Worm (Caenorhabditis elegans) whole organism, young adult: ENCODE measurements around the gene sedl-1.

Experiments
- B0019.2 ChIP-seq: fragments of 200-800 bp; sonication (Bioruptor generic); conservative IDR thresholded peaks from 2 replicates; pipeline ENCODE4 v1.3.6; 2022; ENCODE audit warnings: missing genetic modification reagents, missing genetic modification characterization, missing compliant biosample characterization
- B0336.3 ChIP-seq: fragments of 200-800 bp; sonication (Bioruptor generic); IDR thresholded peaks from 2 replicates; pipeline ENCODE4 v1.3.6; 2022; ENCODE audit warnings: missing genetic modification characterization, missing compliant biosample characterization
- C06A6.2 ChIP-seq: fragments of 200-800 bp; sonication (Bioruptor generic); conservative IDR thresholded peaks from 2 replicates; pipeline ENCODE4 v1.3.6; 2022; ENCODE audit warnings: missing genetic modification characterization, missing compliant biosample characterization
- D2030.7 ChIP-seq: fragments of 200-800 bp; sonication (Bioruptor generic); IDR thresholded peaks from 2 replicates; pipeline ENCODE4 v1.3.6; 2022; ENCODE audit warnings: missing genetic modification reagents, missing genetic modification characterization, missing compliant biosample characterization
- F57A8.1 ChIP-seq: fragments of 200-800 bp; sonication (Bioruptor generic); optimal IDR thresholded peaks from 2 replicates; lab custom pipeline; 2018; ENCODE audit warnings: mild to moderate bottlenecking, missing genetic modification characterization, moderate library complexity, missing compliant biosample characterization
- K11D2.4 ChIP-seq: fragments of 200-800 bp; sonication (Bioruptor generic); IDR thresholded peaks from 2 replicates; pipeline ENCODE4 v1.3.6; 2022; ENCODE audit warnings: missing genetic modification reagents, missing genetic modification characterization, missing compliant biosample characterization
- T26A5.8 ChIP-seq: sonication (generic microtip); optimal IDR thresholded peaks from 2 replicates; lab custom pipeline; 2016; ENCODE audit warnings: missing genetic modification characterization, missing compliant biosample characterization
- ZK185.1 ChIP-seq: sonication (generic microtip); optimal IDR thresholded peaks from 2 replicates; lab custom pipeline; 2016; ENCODE audit warnings: mild to moderate bottlenecking, missing genetic modification characterization, missing compliant biosample characterization; ENCODE audit not compliant: poor library complexity, severe bottlenecking
- ama-1 ChIP-seq, 3 experiments: fragments of 150-350 bp in 1 of 3; sonication (generic microtip) in 2 of 3; optimal IDR thresholded peaks; 2 replicates each; lab custom pipeline; 2014 to 2018; ENCODE audit warnings: missing biosample characterization in 2 of 3, missing genetic modification characterization in 2 of 3, missing genetic modification reagents in 2 of 3
- aptf-2 ChIP-seq: fragments of 200-800 bp; sonication (Bioruptor generic); conservative IDR thresholded peaks from 2 replicates; pipeline ENCODE4 v1.3.6; 2022; ENCODE audit warnings: missing genetic modification reagents, missing genetic modification characterization, missing compliant biosample characterization
- atf-7 ChIP-seq: sonication (generic microtip); optimal IDR thresholded peaks from 2 replicates; lab custom pipeline; 2017; ENCODE audit warnings: mild to moderate bottlenecking, missing genetic modification characterization, missing compliant biosample characterization
- attf-3 ChIP-seq: fragments of 200-800 bp; sonication (Bioruptor generic); conservative IDR thresholded peaks from 2 replicates; pipeline ENCODE4 v1.3.6; 2022; ENCODE audit warnings: missing genetic modification reagents, missing genetic modification characterization, missing compliant biosample characterization
- ccch-3 ChIP-seq: fragments of 200-800 bp; sonication (Bioruptor generic); optimal IDR thresholded peaks from 2 replicates; lab custom pipeline; 2018; ENCODE audit warnings: mild to moderate bottlenecking, missing genetic modification characterization, missing compliant biosample characterization
- die-1 ChIP-seq: sonication (generic microtip); optimal IDR thresholded peaks from 2 replicates; lab custom pipeline; 2016; ENCODE audit warnings: missing genotype, mild to moderate bottlenecking, missing genetic modification characterization, missing compliant biosample characterization
- dox-1 ChIP-seq: fragments of 200-800 bp; sonication (Bioruptor generic); IDR thresholded peaks from 2 replicates; pipeline ENCODE4 v1.3.6; 2022; ENCODE audit warnings: missing genetic modification reagents, missing genetic modification characterization, missing compliant biosample characterization
- efl-1 ChIP-seq: fragments of 150-350 bp; optimal IDR thresholded peaks from 2 replicates; lab custom pipeline; 2014; ENCODE audit warnings: missing biosample characterization, missing genetic modification reagents, missing genetic modification characterization
- ets-4 ChIP-seq: fragments of 200-800 bp; sonication (Bioruptor generic); optimal IDR thresholded peaks from 2 replicates; lab custom pipeline; 2018; ENCODE audit warnings: mild to moderate bottlenecking, missing genetic modification characterization, missing compliant biosample characterization
- hmg-1.2 ChIP-seq: fragments of 200-800 bp; sonication (Bioruptor generic); IDR thresholded peaks from 2 replicates; pipeline ENCODE4 v1.3.6; 2022; ENCODE audit warnings: missing genetic modification reagents, missing genetic modification characterization, missing compliant biosample characterization
- hmg-20 ChIP-seq: fragments of 200-800 bp; sonication (Bioruptor generic); IDR thresholded peaks from 2 replicates; pipeline ENCODE4 v1.3.6; 2022; ENCODE audit warnings: missing genetic modification reagents, missing genetic modification characterization, missing compliant biosample characterization
- hrde-1 ChIP-seq: sonication (generic microtip); optimal IDR thresholded peaks from 2 replicates; lab custom pipeline; 2016; ENCODE audit warnings: missing genetic modification characterization, mild to moderate bottlenecking, missing compliant biosample characterization, moderate library complexity, missing genotype, missing genetic modification reagents, borderline replicate concordance
- lag-1 ChIP-seq: fragments of 200-800 bp; sonication (Bioruptor generic); IDR thresholded peaks from 2 replicates; pipeline ENCODE4 v1.3.6; 2022; ENCODE audit warnings: missing genetic modification reagents, missing genetic modification characterization, missing compliant biosample characterization
- let-526 ChIP-seq: fragments of 200-800 bp; sonication (Bioruptor generic); IDR thresholded peaks from 2 replicates; pipeline ENCODE4 v1.3.6; 2022; ENCODE audit warnings: missing genetic modification reagents, missing genetic modification characterization, missing compliant biosample characterization
- lin-40 ChIP-seq: sonication (generic microtip); optimal IDR thresholded peaks from 2 replicates; lab custom pipeline; 2016; ENCODE audit warnings: missing genetic modification characterization, mild to moderate bottlenecking, missing compliant biosample characterization, missing genotype, missing genetic modification reagents
- lin-54 ChIP-seq: fragments of 200-800 bp; sonication (Bioruptor generic); optimal IDR thresholded peaks from 2 replicates; lab custom pipeline; 2018; ENCODE audit warnings: mild to moderate bottlenecking, missing genetic modification characterization, missing compliant biosample characterization
- lir-1 ChIP-seq: fragments of 200-800 bp; sonication (Bioruptor generic); conservative IDR thresholded peaks from 2 replicates; pipeline ENCODE4 v1.3.6; 2022; ENCODE audit warnings: missing genetic modification reagents, missing genetic modification characterization, missing compliant biosample characterization
- madf-10 ChIP-seq: sonication (generic microtip); optimal IDR thresholded peaks from 2 replicates; lab custom pipeline; 2016; ENCODE audit warnings: mild to moderate bottlenecking, missing genetic modification characterization, missing compliant biosample characterization
- madf-3 ChIP-seq: fragments of 200-800 bp; sonication (Bioruptor generic); IDR thresholded peaks from 2 replicates; pipeline ENCODE4 v1.3.6; 2022; ENCODE audit warnings: missing genetic modification reagents, missing genetic modification characterization, missing compliant biosample characterization
- mcd-1 ChIP-seq: fragments of 200-800 bp; sonication (Bioruptor generic); IDR thresholded peaks from 2 replicates; pipeline ENCODE4 v1.3.6; 2022; ENCODE audit warnings: missing genetic modification reagents, missing genetic modification characterization, missing compliant biosample characterization
- nfya-1 ChIP-seq: sonication (generic microtip); optimal IDR thresholded peaks from 2 replicates; lab custom pipeline; 2017; ENCODE audit warnings: antibody characterized with exemption, missing compliant biosample characterization, missing genetic modification characterization, borderline replicate concordance; ENCODE audit not compliant: insufficient read depth
- nfyb-1 ChIP-seq: fragments of 200-800 bp; sonication (Bioruptor generic); IDR thresholded peaks from 2 replicates; pipeline ENCODE4 v1.3.6; 2022; ENCODE audit warnings: missing genetic modification reagents, missing genetic modification characterization, missing compliant biosample characterization
- nhr-120 ChIP-seq: fragments of 200-800 bp; sonication (Bioruptor generic); IDR thresholded peaks from 2 replicates; pipeline ENCODE4 v1.3.6; 2022; ENCODE audit warnings: missing genetic modification characterization, missing compliant biosample characterization
- nhr-90 ChIP-seq: sonication (generic microtip); optimal IDR thresholded peaks from 2 replicates; lab custom pipeline; 2016; ENCODE audit warnings: missing genotype, mild to moderate bottlenecking, missing genetic modification characterization, missing compliant biosample characterization
- pbrm-1 ChIP-seq: fragments of 200-800 bp; sonication (Bioruptor generic); IDR thresholded peaks from 2 replicates; pipeline ENCODE4 v1.3.6; 2022; ENCODE audit warnings: missing genetic modification reagents, missing genetic modification characterization, missing compliant biosample characterization
- pha-4 ChIP-seq: fragments of 150-350 bp; sonication (generic microtip); optimal IDR thresholded peaks from 2 replicates; lab custom pipeline; 2014; ENCODE audit warnings: missing biosample characterization, missing genetic modification reagents, missing genetic modification characterization
- rec-8 ChIP-seq, 2 experiments: sonication (generic microtip); optimal IDR thresholded peaks; 2 replicates each; lab custom pipeline; 2016; ENCODE audit warnings: mild to moderate bottlenecking in 2 of 2, missing genetic modification characterization in 2 of 2, missing genetic modification reagents in 2 of 2, missing genotype in 2 of 2, missing biosample characterization in 1 of 2, missing compliant biosample characterization in 1 of 2, moderate library complexity in 1 of 2
- repo-1 ChIP-seq: sonication (generic microtip); optimal IDR thresholded peaks from 2 replicates; lab custom pipeline; 2017; ENCODE audit warnings: mild to moderate bottlenecking, missing genetic modification characterization, missing compliant biosample characterization
- rpc-1 ChIP-seq, 2 experiments: fragments of 150-350 bp in 1 of 2; sonication (generic microtip) in 1 of 2; optimal IDR thresholded peaks; 2 replicates each; lab custom pipeline; 2014 to 2018; ENCODE audit warnings: missing biosample characterization in 1 of 2, missing genetic modification characterization in 1 of 2, missing genetic modification reagents in 1 of 2, missing genotype in 1 of 2
- snpc-3.4 ChIP-seq: sonication (generic microtip); optimal IDR thresholded peaks from 2 replicates; lab custom pipeline; 2017; ENCODE audit warnings: missing genetic modification characterization, mild to moderate bottlenecking, missing compliant biosample characterization, antibody characterized with exemption, moderate library complexity, missing genotype, missing genetic modification reagents
- somi-1 ChIP-seq: fragments of 200-800 bp; sonication (Bioruptor generic); optimal IDR thresholded peaks from 2 replicates; lab custom pipeline; 2018; ENCODE audit warnings: mild to moderate bottlenecking, missing genetic modification characterization, missing compliant biosample characterization
- tlf-1 ChIP-seq: fragments of 200-800 bp; sonication (Bioruptor generic); optimal IDR thresholded peaks from 2 replicates; lab custom pipeline; 2018; ENCODE audit warnings: mild to moderate bottlenecking, missing genetic modification characterization, missing compliant biosample characterization
- zfh-2 ChIP-seq: fragments of 200-800 bp; sonication (Bioruptor generic); conservative IDR thresholded peaks from 2 replicates; pipeline ENCODE4 v1.3.6; 2022; ENCODE audit warnings: missing genetic modification reagents, missing genetic modification characterization, missing compliant biosample characterization
- ztf-18 ChIP-seq: sonication (generic microtip); optimal IDR thresholded peaks from 2 replicates; lab custom pipeline; 2016; ENCODE audit warnings: missing genotype, mild to moderate bottlenecking, missing genetic modification characterization, missing compliant biosample characterization
- ztf-22 ChIP-seq: fragments of 200-800 bp; sonication (Bioruptor generic); optimal IDR thresholded peaks from 2 replicates; lab custom pipeline; 2018; ENCODE audit warnings: mild to moderate bottlenecking, missing genetic modification characterization, moderate library complexity, missing compliant biosample characterization

sedl-1 gene

ce11 chrX:1446593-1447141, 6.6 kb upstream of the sedl-1 start, which contains the start of gene zfp-3 (continued):
- TF ChIP-seq ccch-3 (GFP tag; lab: Kevin White, UChicago) (no peak), ztf-18 (tag; lab: Kevin White, UChicago) (peak; percentile 39), D2030.7 (GFP tag; lab: Robert Waterston, UW) (no peak), K11D2.4 (GFP tag; lab: Robert Waterston, UW) (peak; percentile 89), rec-8 (tag; optimal IDR thresholded peaks at IDR 0.05; lab: Kevin White, UChicago) (no peak), somi-1 (GFP tag; lab: Kevin White, UChicago) (peak; percentile 75), efl-1 (GFP tag; lab: Kevin White, UChicago) (no peak), hrde-1 (no peak), lin-54 (GFP tag; lab: Kevin White, UChicago) (peak; percentile 65), madf-10 (tag; lab: Kevin White, UChicago) (peak; percentile 79), C06A6.2 (peak; percentile 91), T26A5.8 (tag; lab: Kevin White, UChicago) (no peak), madf-3 (GFP tag; lab: Robert Waterston, UW) (no peak), zfh-2 (peak; percentile 97), ama-1 (optimal IDR thresholded peaks at IDR 0.05; lab: Kevin White, UChicago) (no peak), ama-1 (GFP tag; optimal IDR thresholded peaks at IDR 0.05; lab: Kevin White, UChicago) (no peak), nhr-90 (peak; percentile 44), snpc-3.4 (tag; lab: Kevin White, UChicago) (no peak), nhr-120 (no peak), ets-4 (GFP tag; lab: Kevin White, UChicago) (peak; percentile 19), nfya-1 (tag; lab: Kevin White, UChicago) (no peak), ztf-22 (GFP tag; lab: Kevin White, UChicago) (peak; percentile 61), lir-1 (GFP tag; lab: Robert Waterston, UW) (peak; percentile 80), mcd-1 (GFP tag; lab: Robert Waterston, UW) (peak; percentile 84), atf-7 (tag; lab: Kevin White, UChicago) (peak; percentile 92), attf-3 (GFP tag; lab: Robert Waterston, UW) (no peak; the same call in 1 of the 2 replicates), B0019.2 (no peak)

ce11 chrX:1445696-1446095, 5.6 kb upstream of the sedl-1 start:
- TF ChIP-seq madf-10 (tag; lab: Kevin White, UChicago), result peak; percentile 25
- 0 out of 2 replicates have a peak, but pooled peaks have one; percentile 16 for TF ChIP-seq dox-1 (GFP tag; lab: Robert Waterston, UW)
- peak; percentile 25; the same call in 1 of the 2 replicates for TF ChIP-seq hmg-1.2 (GFP tag; lab: Robert Waterston, UW)
- TF ChIP-seq tlf-1 (GFP tag; lab: Kevin White, UChicago), result peak; percentile 33
- TF ChIP-seq nfyb-1 (GFP tag; lab: Robert Waterston, UW), result peak; percentile 62; the same call in 1 of the 2 replicates
- TF ChIP-seq B0336.3 (GFP tag; lab: Robert Waterston, UW), result peak; percentile 36; the same call in 1 of the 2 replicates
- TF ChIP-seq lin-40 (tag; lab: Kevin White, UChicago), result peak; percentile 22
- no peak for TF ChIP-seq let-526 (GFP tag; lab: Robert Waterston, UW)
- TF ChIP-seq lag-1, result 0 out of 2 replicates have a peak, but pooled peaks have one; percentile 11
- TF ChIP-seq ZK185.1, result peak; percentile 44
- TF ChIP-seq hmg-20 (GFP tag; lab: Robert Waterston, UW), result 0 out of 2 replicates have a peak, but pooled peaks have one; percentile 36
- peak; percentile 26; the same call in 1 of the 2 replicates for TF ChIP-seq K11D2.4 (GFP tag; lab: Robert Waterston, UW)
- no peak for TF ChIP-seq rpc-1 (optimal IDR thresholded peaks at IDR 0.05; lab: Kevin White, UChicago)
- no peak for TF ChIP-seq rpc-1 (tag; optimal IDR thresholded peaks at IDR 0.05; lab: Kevin White, UChicago)
- peak; percentile 17 for TF ChIP-seq repo-1 (tag; lab: Kevin White, UChicago)
- no peak for TF ChIP-seq F57A8.1
- peak; percentile 13 for TF ChIP-seq lin-54 (GFP tag; lab: Kevin White, UChicago)
- TF ChIP-seq pbrm-1 (GFP tag; lab: Robert Waterston, UW), result peak; percentile 31; the same call in 1 of the 2 replicates
- TF ChIP-seq aptf-2 (GFP tag; lab: Robert Waterston, UW), result no peak
- peak; percentile 76 for TF ChIP-seq ama-1 (optimal IDR thresholded peaks at IDR 0.05; lab: Kevin White, UChicago)
- no peak for TF ChIP-seq ama-1 (GFP tag; optimal IDR thresholded peaks at IDR 0.05; lab: Kevin White, UChicago)
- TF ChIP-seq die-1, result no peak
- no peak for TF ChIP-seq pha-4 (tag; lab: Kevin White, UChicago)
